Worm (Caenorhabditis elegans): Measurements from ENCODE around the gene gvd-1.

gvd-1 gene

DNA sequence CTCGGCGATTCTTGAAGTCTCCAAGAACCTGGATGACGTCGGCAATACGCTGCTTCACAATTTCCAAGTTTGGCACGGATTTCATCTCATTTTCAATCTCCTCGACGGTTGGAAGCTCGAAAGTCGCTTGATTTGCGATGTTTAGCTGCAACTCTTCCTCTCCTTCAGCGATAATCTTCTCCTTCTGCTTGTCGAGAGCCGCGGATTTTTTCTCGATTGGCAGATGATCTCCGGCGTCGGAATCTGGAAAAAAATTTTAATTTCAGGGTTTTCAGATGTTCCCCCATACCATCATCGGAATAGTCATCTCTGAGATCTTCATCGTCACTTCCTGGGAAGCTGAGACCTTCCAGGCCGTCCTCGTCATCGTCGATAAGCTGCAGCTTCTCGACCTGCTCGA, 17.6 kb upstream of the gvd-1 start:
- TF ChIP-seq K02D7.2 (tag; optimal IDR thresholded peaks at IDR 0.05): no peak
- TF ChIP-seq elt-4 (tag; optimal IDR thresholded peaks at IDR 0.05): no peak
- no peak for TF ChIP-seq tbx-2 (tag; optimal IDR thresholded peaks at IDR 0.05)
- no peak for TF ChIP-seq fkh-10 (GFP tag; optimal IDR thresholded peaks at IDR 0.05)

ce11 chrII:473203-473602, 15.5 kb upstream of the gvd-1 start, which contains the start of gene W07E6.5:
TSS of gene W07E6.5 (plus strand) at chrII:473503.
- TF ChIP-seq sox-4 (tag; optimal IDR thresholded peaks at IDR 0.05): no peak
- no peak for TF ChIP-seq ceh-22 (tag; optimal IDR thresholded peaks at IDR 0.05)
- TF ChIP-seq K02D7.2 (tag; optimal IDR thresholded peaks at IDR 0.05): no peak
- no peak for TF ChIP-seq dmd-4 (tag; optimal IDR thresholded peaks at IDR 0.05; ENCODE audit: borderline replicate concordance)
- TF ChIP-seq npax-4 (tag; optimal IDR thresholded peaks at IDR 0.05): no peak
- TF ChIP-seq unc-42 (tag; optimal IDR thresholded peaks at IDR 0.05): no peak
- TF ChIP-seq ceh-31 (tag; optimal IDR thresholded peaks at IDR 0.05): no peak
- TF ChIP-seq T23F11.4 (GFP tag; optimal IDR thresholded peaks at IDR 0.05): no peak
- no peak for TF ChIP-seq hlh-30 (tag; optimal IDR thresholded peaks at IDR 0.05; ENCODE audit: insufficient read depth)
- no peak for TF ChIP-seq elt-4 (tag; optimal IDR thresholded peaks at IDR 0.05)
- TF ChIP-seq ets-4 (tag; optimal IDR thresholded peaks at IDR 0.05): no peak
- TF ChIP-seq ttx-3 (tag; optimal IDR thresholded peaks at IDR 0.05): no peak
- TF ChIP-seq fax-1 (tag; optimal IDR thresholded peaks at IDR 0.05): no peak
- no peak for TF ChIP-seq hlh-15 (tag; optimal IDR thresholded peaks at IDR 0.05)
- TF ChIP-seq fkh-10 (GFP tag; optimal IDR thresholded peaks at IDR 0.05): no peak
- TF ChIP-seq ahr-1 (tag; optimal IDR thresholded peaks at IDR 0.05): no peak
- TF ChIP-seq ceh-18 (tag; optimal IDR thresholded peaks at IDR 0.05): no peak
- TF ChIP-seq hlh-6 (tag; optimal IDR thresholded peaks at IDR 0.05): no peak

DNA sequence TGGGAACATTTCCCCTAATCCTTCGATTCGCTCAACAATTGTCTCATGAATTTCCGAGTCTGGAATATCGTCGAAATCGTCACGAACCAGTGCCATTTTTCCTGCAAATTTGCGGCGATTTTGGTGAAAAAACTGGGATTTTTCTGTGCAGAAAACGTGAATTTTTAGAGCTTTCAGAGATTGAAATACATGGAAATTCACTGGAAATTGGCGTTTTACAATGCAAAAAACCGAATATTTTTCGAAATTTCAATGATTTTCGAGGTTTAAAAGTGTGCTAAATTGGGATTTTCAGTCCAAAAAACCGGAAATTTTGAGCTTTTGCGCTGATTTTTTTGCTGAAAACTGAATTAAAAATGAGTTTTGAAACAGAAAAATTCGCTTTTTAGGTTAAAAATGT, 12.7 kb upstream of the gvd-1 start, which contains the start of gene tomm-22:
Gene tomm-22, minus strand, starts transcription at position 101 of the 400 bp plus-strand sequence.
- TF ChIP-seq odd-2 (tag; optimal IDR thresholded peaks at IDR 0.05): no peak
- no peak for TF ChIP-seq mec-3 (tag; optimal IDR thresholded peaks at IDR 0.05; ENCODE audit: borderline replicate concordance)
- no peak for TF ChIP-seq pha-4 (tag; optimal IDR thresholded peaks at IDR 0.05)
- no peak for TF ChIP-seq ref-2 (tag; optimal IDR thresholded peaks at IDR 0.05)
- TF ChIP-seq tbx-2 (tag; optimal IDR thresholded peaks at IDR 0.05): no peak
- TF ChIP-seq unc-3 (GFP tag; conservative IDR thresholded peaks at IDR 0.05): no peak
- TF ChIP-seq unc-3 (tag; optimal IDR thresholded peaks at IDR 0.05): no peak
- no peak for TF ChIP-seq C08G9.2 (tag; optimal IDR thresholded peaks at IDR 0.05)
- TF ChIP-seq ama-1 (optimal IDR thresholded peaks at IDR 0.05): no peak
- no peak for TF ChIP-seq hlh-8 (tag; optimal IDR thresholded peaks at IDR 0.05)
- TF ChIP-seq ztf-16 (tag; optimal IDR thresholded peaks at IDR 0.05): no peak
- TF ChIP-seq pax-1 (tag; optimal IDR thresholded peaks at IDR 0.05): no peak
- no peak for TF ChIP-seq hlh-6 (tag; optimal IDR thresholded peaks at IDR 0.05)
- no peak for TF ChIP-seq fkh-10 (GFP tag; optimal IDR thresholded peaks at IDR 0.05)
- TF ChIP-seq ttx-3 (tag; optimal IDR thresholded peaks at IDR 0.05): no peak

- no peak for TF ChIP-seq ceh-48 (tag; optimal IDR thresholded peaks at IDR 0.05)
- TF ChIP-seq T23F11.4 (GFP tag; optimal IDR thresholded peaks at IDR 0.05): no peak
- no peak for TF ChIP-seq fax-1 (tag; optimal IDR thresholded peaks at IDR 0.05)
- TF ChIP-seq ceh-14 (tag; optimal IDR thresholded peaks at IDR 0.05): no peak
- TF ChIP-seq hlh-8 (tag; optimal IDR thresholded peaks at IDR 0.05): no peak
- TF ChIP-seq elt-4 (tag; optimal IDR thresholded peaks at IDR 0.05): no peak
- TF ChIP-seq ceh-19 (GFP tag; optimal IDR thresholded peaks at IDR 0.05): no peak
Observed at ce11 chrII:467265-467664, 9.6 kb upstream of the gvd-1 start, which contains the start of gene nfyb-1. TSS of gene nfyb-1 (minus strand) at chrII:467365.

DNA sequence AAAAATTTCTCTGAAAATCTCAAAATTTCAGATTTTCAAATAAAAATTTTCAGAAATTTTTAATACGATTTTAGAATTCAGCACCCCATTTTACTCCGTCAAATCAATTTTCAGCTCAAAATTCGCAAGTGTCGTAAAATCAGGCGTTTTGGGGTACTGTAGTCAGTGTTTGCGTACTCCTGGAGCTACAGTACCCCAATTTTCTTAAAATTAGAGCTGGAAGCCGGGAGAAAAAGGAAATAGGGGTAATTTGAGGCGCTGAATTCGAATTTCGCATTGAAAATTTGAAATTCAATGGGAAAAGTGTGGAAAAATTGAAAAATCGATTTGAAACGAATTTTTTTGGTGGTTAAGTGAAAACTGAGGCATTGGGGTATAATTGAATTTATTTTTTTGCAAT, 3.6 kb upstream of the gvd-1 start:
- TF ChIP-seq unc-42 (tag; optimal IDR thresholded peaks at IDR 0.05) (no peak), pha-4 (tag; optimal IDR thresholded peaks at IDR 0.05) (no peak), pqm-1 (tag; optimal IDR thresholded peaks at IDR 0.05) (no peak), ceh-31 (tag; optimal IDR thresholded peaks at IDR 0.05) (no peak), ceh-9 (tag; optimal IDR thresholded peaks at IDR 0.05) (no peak), tbx-7 (tag; optimal IDR thresholded peaks at IDR 0.05) (no peak), hlh-30 (tag; optimal IDR thresholded peaks at IDR 0.05; ENCODE audit: insufficient read depth) (no peak), ceh-14 (tag; optimal IDR thresholded peaks at IDR 0.05) (no peak), dve-1 (tag; optimal IDR thresholded peaks at IDR 0.05) (no peak), hlh-8 (tag; optimal IDR thresholded peaks at IDR 0.05) (no peak), nfya-1 (tag; optimal IDR thresholded peaks at IDR 0.05) (no peak), pros-1 (tag; optimal IDR thresholded peaks at IDR 0.05) (no peak), odd-2 (tag; optimal IDR thresholded peaks at IDR 0.05) (no peak), elt-2 (tag; optimal IDR thresholded peaks at IDR 0.05) (no peak), pat-9 (tag; optimal IDR thresholded peaks at IDR 0.05) (no peak), F13H6.1 (tag; optimal IDR thresholded peaks at IDR 0.05) (no peak), K02D7.2 (tag; optimal IDR thresholded peaks at IDR 0.05) (no peak), ceh-22 (tag; optimal IDR thresholded peaks at IDR 0.05) (no peak), pax-1 (tag; optimal IDR thresholded peaks at IDR 0.05) (no peak), syd-9 (tag; optimal IDR thresholded peaks at IDR 0.05) (no peak)
